Fruit fly (Drosophila melanogaster): ENCODE data around the gene CG4829.
A peak's percentile ranks its signal among the peaks of the same experiment; 100 is the strongest.

CG4829 gene

dm6 chrX:16821216-16821615 is 9.7 kb downstream of the CG4829 start (continued):
- TF ChIP-seq Optix (GFP tag; IDR thresholded peaks at IDR 0.05) (no peak), Nf-YC (tag; optimal IDR thresholded peaks at IDR 0.05) (no peak), gcm (GFP tag; optimal IDR thresholded peaks at IDR 0.05) (no peak), CG16779 (GFP tag; IDR thresholded peaks at IDR 0.05) (no peak), CG15073 (GFP tag; optimal IDR thresholded peaks at IDR 0.05) (no peak), CG2875 (GFP tag; optimal IDR thresholded peaks at IDR 0.05) (no peak), D19A (tag; optimal IDR thresholded peaks at IDR 0.05) (peak; percentile 2), CG30020 (tag; optimal IDR thresholded peaks at IDR 0.05) (no peak), wek (GFP tag; optimal IDR thresholded peaks at IDR 0.05) (no peak), CG10543 (GFP tag; optimal IDR thresholded peaks at IDR 0.05) (no peak), sens (GFP tag) (peak; percentile 76)

- TF ChIP-seq CG11085 (GFP tag; IDR thresholded peaks at IDR 0.05) = 0 out of 2 replicates have a peak, but pooled peaks have one; percentile 18
- peak; percentile 17 for TF ChIP-seq CG2875 (GFP tag; optimal IDR thresholded peaks at IDR 0.05)
- peak; percentile 35; the same call in 1 of the 2 replicates for TF ChIP-seq CG6272 (GFP tag; IDR thresholded peaks at IDR 0.05)
- no peak for TF ChIP-seq repo (GFP tag; optimal IDR thresholded peaks at IDR 0.05)
- TF ChIP-seq pan (optimal IDR thresholded peaks at IDR 0.05) = no peak
- TF ChIP-seq pan (GFP tag; optimal IDR thresholded peaks at IDR 0.05 in 1 of 2, IDR thresholded peaks at IDR 0.05 in 1 of 2) = peak in 1 of 2 experiments; percentile 70
- TF ChIP-seq Dad (GFP tag; optimal IDR thresholded peaks at IDR 0.05) = no peak
- TF ChIP-seq sqz (GFP tag; optimal IDR thresholded peaks at IDR 0.05) = no peak
- no peak for TF ChIP-seq tx (GFP tag; optimal IDR thresholded peaks at IDR 0.05)
- no peak for TF ChIP-seq CG12071 (GFP tag; optimal IDR thresholded peaks at IDR 0.05)
- peak; percentile 22 for TF ChIP-seq Hr3 (GFP tag; optimal IDR thresholded peaks at IDR 0.05)
- TF ChIP-seq D19B (GFP tag; optimal IDR thresholded peaks at IDR 0.05) = no peak
- no peak for TF ChIP-seq CG9876 (GFP tag; optimal IDR thresholded peaks at IDR 0.05)
- peak; percentile 58 for TF ChIP-seq stc (GFP tag; IDR thresholded peaks at IDR 0.05)
- TF ChIP-seq CG12219 (GFP tag; optimal IDR thresholded peaks at IDR 0.05) = no peak
- no peak for TF ChIP-seq jigr1 (GFP tag; IDR thresholded peaks at IDR 0.05)
- no peak for TF ChIP-seq Dek (tag; optimal IDR thresholded peaks at IDR 0.05)
- TF ChIP-seq fu2 (GFP tag; optimal IDR thresholded peaks at IDR 0.05) = no peak
- TF ChIP-seq Poxn (GFP tag; IDR thresholded peaks at IDR 0.05) = no peak
- no peak for TF ChIP-seq TFAM (GFP tag; optimal IDR thresholded peaks at IDR 0.05)
- TF ChIP-seq CG32532 (GFP tag; IDR thresholded peaks at IDR 0.05) = peak; percentile 44; the same call in 1 of the 2 replicates
- TF ChIP-seq CG12769 (tag; optimal IDR thresholded peaks at IDR 0.05) = peak; percentile 19
- TF ChIP-seq ham (GFP tag; IDR thresholded peaks at IDR 0.05) = no peak
- 0 out of 2 replicates have a peak, but pooled peaks have one; percentile 1 for TF ChIP-seq CkIIα-i1 (GFP tag; IDR thresholded peaks at IDR 0.05)
- peak; percentile 9 for TF ChIP-seq CG1602 (GFP tag; optimal IDR thresholded peaks at IDR 0.05)
- peak in 1 of 2 experiments; percentile 70 for TF ChIP-seq Hr51 (GFP tag; optimal IDR thresholded peaks at IDR 0.05)
- no peak for TF ChIP-seq Scr (GFP tag; IDR thresholded peaks at IDR 0.05; ENCODE audit: partially characterized antibody)
- peak; percentile 50 for TF ChIP-seq tap (tag; optimal IDR thresholded peaks at IDR 0.05)
- TF ChIP-seq CG7556 (GFP tag; optimal IDR thresholded peaks at IDR 0.05) = peak; percentile 45
- TF ChIP-seq CG31441 (GFP tag; IDR thresholded peaks at IDR 0.05) = peak; percentile 56
- no peak for TF ChIP-seq MESR4 (GFP tag; optimal IDR thresholded peaks at IDR 0.05)
- TF ChIP-seq Sin3A (optimal IDR thresholded peaks at IDR 0.05) = no peak
- TF ChIP-seq Hmr (GFP tag; optimal IDR thresholded peaks at IDR 0.05) = peak; percentile 41
- no peak for TF ChIP-seq CG15011 (GFP tag; optimal IDR thresholded peaks at IDR 0.05)
- TF ChIP-seq trh (GFP tag; optimal IDR thresholded peaks at IDR 0.05) = no peak
- TF ChIP-seq CG6654 (GFP tag; optimal IDR thresholded peaks at IDR 0.05) = no peak
- TF ChIP-seq Deaf1 (tag; optimal IDR thresholded peaks at IDR 0.05) = no peak
- no peak for TF ChIP-seq usp (GFP tag; optimal IDR thresholded peaks at IDR 0.05)
- no peak for TF ChIP-seq Doc3 (GFP tag; IDR thresholded peaks at IDR 0.05; ENCODE audit: partially characterized antibody)
- no peak for TF ChIP-seq CG11696 (GFP tag; IDR thresholded peaks at IDR 0.05)
- TF ChIP-seq CG6254 (GFP tag; optimal IDR thresholded peaks at IDR 0.05) = peak; percentile 25
Observed at dm6 chrX:16822080-16822479, 10.6 kb downstream of the CG4829 start.

Measured in whole organism, embryonic.